Fruit fly (Drosophila melanogaster) whole organism, embryonic: ENCODE measurements around the gene mAChR-C.

Source experiments
- Atf-2 ChIP-seq: fragments of 200-800 bp; sonication (Bioruptor generic); optimal IDR thresholded peaks from 2 replicates; lab custom pipeline; 2016; ENCODE audit warnings: missing biosample characterization, missing genetic modification characterization
- BEAF-32 ChIP-seq: fragments of 200-800 bp; sonication (Bioruptor generic); optimal IDR thresholded peaks from 3 replicates; lab custom pipeline; 2017; ENCODE audit warnings: missing biosample characterization, missing genetic modification characterization, mild to moderate bottlenecking, moderate library complexity, missing genetic modification reagents
- BtbVII ChIP-seq: fragments of 200-800 bp; sonication (Bioruptor generic); optimal IDR thresholded peaks from 3 replicates; lab custom pipeline; 2017; ENCODE audit warnings: missing biosample characterization, mild to moderate bottlenecking, missing genetic modification characterization
- CG10321 ChIP-seq: fragments of 200-800 bp; sonication (Bioruptor generic); IDR thresholded peaks from 2 replicates; pipeline ENCODE4 v1.3.6; 2022; ENCODE audit warnings: missing biosample characterization, missing genetic modification characterization
- CG10543 ChIP-seq: fragments of 200-800 bp; sonication (Bioruptor generic); optimal IDR thresholded peaks from 3 replicates; lab custom pipeline; 2017; ENCODE audit warnings: missing biosample characterization, mild to moderate bottlenecking, missing genetic modification characterization, moderate library complexity
- CG10979 ChIP-seq: fragments of 200-800 bp; sonication (Bioruptor generic); optimal IDR thresholded peaks from 2 replicates; lab custom pipeline; 2018; ENCODE audit warnings: missing biosample characterization, mild to moderate bottlenecking, missing genetic modification characterization, moderate library complexity
- CG11504 ChIP-seq: fragments of 200-800 bp; sonication (Bioruptor generic); optimal IDR thresholded peaks from 3 replicates; lab custom pipeline; 2019; ENCODE audit warnings: missing biosample characterization, mild to moderate bottlenecking, missing genetic modification characterization, moderate library complexity
- CG12071 ChIP-seq: fragments of 200-800 bp; sonication (Bioruptor generic); optimal IDR thresholded peaks from 3 replicates; lab custom pipeline; 2018; ENCODE audit warnings: missing biosample characterization, mild to moderate bottlenecking, missing genetic modification characterization
- CG1233 ChIP-seq: fragments of 200-800 bp; sonication (Bioruptor generic); optimal IDR thresholded peaks from 4 replicates; lab custom pipeline; 2018; ENCODE audit warnings: missing biosample characterization, mild to moderate bottlenecking, missing genetic modification characterization
- CG12942 ChIP-seq: fragments of 200-800 bp; sonication (Bioruptor generic); optimal IDR thresholded peaks from 3 replicates; lab custom pipeline; 2016; ENCODE audit warnings: missing biosample characterization, missing genetic modification characterization
- CG13296 ChIP-seq: fragments of 200-800 bp; sonication (Bioruptor generic); optimal IDR thresholded peaks from 3 replicates; lab custom pipeline; 2018; ENCODE audit warnings: missing biosample characterization, mild to moderate bottlenecking, missing genetic modification characterization
- CG13624 ChIP-seq: fragments of 200-800 bp; sonication (Bioruptor generic); optimal IDR thresholded peaks from 2 replicates; lab custom pipeline; 2016; ENCODE audit warnings: missing biosample characterization, missing genetic modification characterization
- CG13894 ChIP-seq: fragments of 200-800 bp; sonication (Bioruptor generic); optimal IDR thresholded peaks from 3 replicates; lab custom pipeline; 2018; ENCODE audit warnings: missing biosample characterization, mild to moderate bottlenecking, missing genetic modification characterization, moderate library complexity
- CG15269 ChIP-seq: fragments of 200-800 bp; sonication (Bioruptor generic); optimal IDR thresholded peaks from 2 replicates; lab custom pipeline; 2018; ENCODE audit warnings: missing biosample characterization, mild to moderate bottlenecking, missing genetic modification characterization, moderate library complexity
- CG15601 ChIP-seq: fragments of 200-800 bp; sonication (Bioruptor generic); optimal IDR thresholded peaks from 3 replicates; lab custom pipeline; 2019; ENCODE audit warnings: missing biosample characterization, mild to moderate bottlenecking, missing genetic modification characterization, moderate library complexity
- CG18599 ChIP-seq: fragments of 200-800 bp; sonication (Bioruptor generic); optimal IDR thresholded peaks from 3 replicates; lab custom pipeline; 2017; ENCODE audit warnings: missing biosample characterization, missing genetic modification characterization, mild to moderate bottlenecking, moderate library complexity, missing genetic modification reagents
- CG2116 ChIP-seq: fragments of 200-800 bp; sonication (Bioruptor generic); optimal IDR thresholded peaks from 3 replicates; lab custom pipeline; 2018; ENCODE audit warnings: missing biosample characterization, mild to moderate bottlenecking, missing genetic modification characterization
- CG2678 ChIP-seq: fragments of 200-800 bp; sonication (Bioruptor generic); optimal IDR thresholded peaks from 3 replicates; lab custom pipeline; 2019; ENCODE audit warnings: missing biosample characterization, mild to moderate bottlenecking, missing genetic modification characterization, moderate library complexity
- CG3281 ChIP-seq: fragments of 200-800 bp; sonication (Bioruptor generic); optimal IDR thresholded peaks from 3 replicates; lab custom pipeline; 2017; ENCODE audit warnings: missing biosample characterization, mild to moderate bottlenecking, missing genetic modification characterization
- CG6683 ChIP-seq: fragments of 200-800 bp; sonication (Bioruptor generic); optimal IDR thresholded peaks from 2 replicates; lab custom pipeline; 2017; ENCODE audit warnings: missing biosample characterization, mild to moderate bottlenecking, missing genetic modification characterization, missing genetic modification reagents
- CG7987 ChIP-seq: fragments of 200-800 bp; sonication (Bioruptor generic); optimal IDR thresholded peaks from 2 replicates; lab custom pipeline; 2018; ENCODE audit warnings: missing biosample characterization, mild to moderate bottlenecking, missing genetic modification characterization, moderate library complexity
- CG8290 ChIP-seq, 3 experiments: fragments of 200-800 bp; sonication (Bioruptor generic); optimal IDR thresholded peaks; 2 replicates each; lab custom pipeline; 2016 to 2019; ENCODE audit warnings: missing biosample characterization in 3 of 3, missing genetic modification characterization in 3 of 3, mild to moderate bottlenecking in 2 of 3, moderate library complexity in 1 of 3
- CG9797 ChIP-seq: fragments of 200-800 bp; sonication (Bioruptor generic); optimal IDR thresholded peaks from 3 replicates; lab custom pipeline; 2018; ENCODE audit warnings: missing biosample characterization, mild to moderate bottlenecking, missing genetic modification characterization
- Dbx ChIP-seq: fragments of 200-800 bp; sonication (Bioruptor generic); IDR thresholded peaks from 3 replicates; pipeline ENCODE4 v1.3.6; 2022; ENCODE audit warnings: missing biosample characterization, missing genetic modification characterization
- Ets97D ChIP-seq: fragments of 200-800 bp; sonication (Bioruptor generic); optimal IDR thresholded peaks from 3 replicates; lab custom pipeline; 2016; ENCODE audit warnings: missing biosample characterization, missing genetic modification characterization
- GATAe ChIP-seq: fragments of 200-800 bp; sonication (Bioruptor generic); conservative IDR thresholded peaks from 2 replicates; pipeline ENCODE4 v1.3.6; 2022; ENCODE audit warnings: missing biosample characterization, missing genetic modification characterization
- Hand ChIP-seq: fragments of 200-800 bp; sonication (Bioruptor generic); optimal IDR thresholded peaks from 2 replicates; lab custom pipeline; 2017; ENCODE audit warnings: mild to moderate bottlenecking, missing biosample characterization, missing genetic modification reagents, missing genetic modification characterization
- Hr51 ChIP-seq, 2 experiments: fragments of 200-800 bp; sonication (Bioruptor generic); optimal IDR thresholded peaks; 2 replicates in 1 of 2; 3 replicates in 1 of 2; lab custom pipeline; 2016 to 2018; ENCODE audit warnings: missing biosample characterization in 2 of 2, missing genetic modification characterization in 2 of 2, mild to moderate bottlenecking in 1 of 2, moderate library complexity in 1 of 2
- Med ChIP-seq: fragments of 200-800 bp; sonication (Bioruptor generic); peaks from one replicate; lab custom pipeline; 2016; ENCODE audit warnings: missing biosample characterization, missing genetic modification characterization, mild to moderate bottlenecking, inconsistent platforms, moderate library complexity
- PHDP ChIP-seq: fragments of 200-800 bp; sonication (Bioruptor generic); optimal IDR thresholded peaks from 3 replicates; lab custom pipeline; 2018; ENCODE audit warnings: missing biosample characterization, mild to moderate bottlenecking, missing genetic modification characterization, moderate library complexity
- Spps ChIP-seq: fragments of 200-800 bp; sonication (Bioruptor generic); optimal IDR thresholded peaks from 2 replicates; lab custom pipeline; 2018; ENCODE audit warnings: missing biosample characterization, mild to moderate bottlenecking, missing genetic modification characterization
- br ChIP-seq: fragments of >200 bp; optimal IDR thresholded peaks from 2 replicates; lab custom pipeline; 2017
- cad ChIP-seq: fragments of >200 bp; optimal IDR thresholded peaks from 2 replicates; lab custom pipeline; 2017; ENCODE audit warnings: missing biosample characterization, missing genetic modification characterization
- chinmo ChIP-seq: fragments of 200-800 bp; sonication (Bioruptor generic); IDR thresholded peaks from 4 replicates; pipeline ENCODE4 v1.3.6; 2022; ENCODE audit warnings: missing biosample characterization, missing genetic modification characterization; ENCODE audit not compliant: partially characterized antibody
- cwo ChIP-seq: fragments of 200-800 bp; sonication (Bioruptor generic); optimal IDR thresholded peaks from 3 replicates; lab custom pipeline; 2017; ENCODE audit warnings: missing biosample characterization, missing genetic modification characterization, mild to moderate bottlenecking, moderate library complexity, missing genetic modification reagents
- dimm ChIP-seq: fragments of 200-800 bp; sonication (Bioruptor generic); IDR thresholded peaks from 2 replicates; pipeline ENCODE4 v1.3.6; 2022; ENCODE audit warnings: missing biosample characterization, missing genetic modification characterization
- eve ChIP-seq, 2 experiments: fragments of >200 bp; optimal IDR thresholded peaks; 2 replicates each; lab custom pipeline; 2017; ENCODE audit warnings: missing biosample characterization in 2 of 2, missing genetic modification characterization in 2 of 2
- gfzf ChIP-seq: fragments of 200-800 bp; sonication (Bioruptor generic); optimal IDR thresholded peaks from 2 replicates; lab custom pipeline; 2016; ENCODE audit warnings: missing biosample characterization, mild to moderate bottlenecking, missing genetic modification characterization, moderate library complexity
- jigr1 ChIP-seq: fragments of 200-800 bp; sonication (Bioruptor generic); IDR thresholded peaks from 3 replicates; pipeline ENCODE4 v1.3.6; 2022; ENCODE audit warnings: missing biosample characterization, missing genetic modification characterization
- kah ChIP-seq: fragments of 200-800 bp; sonication (Bioruptor generic); optimal IDR thresholded peaks from 2 replicates; lab custom pipeline; 2018; ENCODE audit warnings: missing biosample characterization, mild to moderate bottlenecking, missing genetic modification characterization
- lmd ChIP-seq: fragments of 200-800 bp; sonication (Bioruptor generic); IDR thresholded peaks from 2 replicates; pipeline ENCODE4 v1.3.6; 2022; ENCODE audit warnings: missing biosample characterization, missing genetic modification characterization
- mirr ChIP-seq: fragments of 200-800 bp; sonication (Bioruptor generic); optimal IDR thresholded peaks from 3 replicates; lab custom pipeline; 2018; ENCODE audit warnings: missing biosample characterization, mild to moderate bottlenecking, missing genetic modification characterization
- onecut ChIP-seq: fragments of 200-800 bp; sonication (Bioruptor generic); IDR thresholded peaks from 2 replicates; pipeline ENCODE4 v1.3.6; 2022; ENCODE audit warnings: missing biosample characterization, missing genetic modification characterization
- shn ChIP-seq: fragments of 200-800 bp; sonication (Bioruptor generic); optimal IDR thresholded peaks from 3 replicates; lab custom pipeline; 2016; ENCODE audit warnings: missing biosample characterization, missing genetic modification characterization
- sug ChIP-seq: fragments of 200-800 bp; optimal IDR thresholded peaks from 2 replicates; lab custom pipeline; 2019; ENCODE audit warnings: missing biosample characterization, mild to moderate bottlenecking, missing genetic modification characterization, moderate library complexity
- tll ChIP-seq, 2 experiments: fragments of 200-800 bp in 1 of 2; fragments of >200 bp in 1 of 2; sonication (Bioruptor generic) in 1 of 2; optimal IDR thresholded peaks; 2 replicates each; lab custom pipeline; 2017 to 2019; ENCODE audit warnings: missing biosample characterization in 2 of 2, missing genetic modification characterization in 2 of 2, mild to moderate bottlenecking in 1 of 2, moderate library complexity in 1 of 2
- zen ChIP-seq: fragments of 200-800 bp; sonication (Bioruptor generic); optimal IDR thresholded peaks from 3 replicates; lab custom pipeline; 2018; ENCODE audit warnings: missing biosample characterization, mild to moderate bottlenecking, missing genetic modification characterization, moderate library complexity

Gene mAChR-C

dm6 chrX:6800726-6801296 is 31.7 kb downstream of the mAChR-C start (continued):
- TF ChIP-seq CG10543 (GFP tag; lab: Kevin White, UChicago) (peak; percentile 92), dimm (GFP tag; lab: Robert Waterston, UW) (no peak), CG7987 (no peak), Hand (no peak), CG2116 (GFP tag; lab: Kevin White, UChicago) (no peak), CG10979 (tag; lab: Kevin White, UChicago) (peak; percentile 31), Ets97D (GFP tag; lab: Kevin White, UChicago) (no peak), zen (tag; lab: Kevin White, UChicago) (no peak), CG6683 (peak; percentile 24), GATAe (GFP tag; lab: Robert Waterston, UW) (peak; percentile 94), CG11504 (tag; lab: Kevin White, UChicago) (peak; percentile 47), lmd (GFP tag; lab: Robert Waterston, UW) (peak; percentile 30; the same call in 1 of the 2 replicates), CG12942 (GFP tag; lab: Kevin White, UChicago) (no peak), PHDP (tag; lab: Kevin White, UChicago) (peak; percentile 53), cad (no peak), CG13624 (GFP tag; lab: Kevin White, UChicago) (no peak), kah (GFP tag; lab: Kevin White, UChicago) (no peak), tll (GFP tag; optimal IDR thresholded peaks at IDR 0.05; lab: Kevin White, UChicago) (no peak), gfzf (GFP tag; lab: Kevin White, UChicago) (no peak), shn (GFP tag; lab: Kevin White, UChicago) (no peak), jigr1 (GFP tag; lab: Robert Waterston, UW) (no peak), cwo (GFP tag; lab: Kevin White, UChicago) (peak; percentile 65), CG18599 (GFP tag; lab: Kevin White, UChicago) (peak; percentile 66), Dbx (GFP tag; lab: Robert Waterston, UW) (peak; percentile 45; the same call in 1 of the 3 replicates), BEAF-32 (no peak), onecut (GFP tag; lab: Robert Waterston, UW) (no peak), CG10321 (GFP tag; lab: Robert Waterston, UW) (no peak), br (lab: Kevin White, UChicago) (no peak), Spps (tag; lab: Kevin White, UChicago) (no peak), CG1233 (GFP tag; lab: Kevin White, UChicago) (no peak), eve (GFP tag; optimal IDR thresholded peaks at IDR 0.05; lab: Kevin White, UChicago) (peak in 1 of 2 experiments; percentile 15), CG9797 (GFP tag; lab: Kevin White, UChicago) (no peak), Atf-2 (no peak)
- TF ChIP-seq, all 482 proteins: peak for 167

dm6 chrX:6799261-6800022 is 33.0 kb downstream of the mAChR-C start:
- TF ChIP-seq CG15601 (tag; lab: Kevin White, UChicago) (no peak), CG13894 (tag; lab: Kevin White, UChicago) (no peak), chinmo (GFP tag; lab: Robert Waterston, UW) (0 out of 4 replicates have a peak, but pooled peaks have one; percentile 26), CG12071 (GFP tag; lab: Kevin White, UChicago) (peak; percentile 25), mirr (GFP tag; lab: Kevin White, UChicago) (peak; percentile 10), CG3281 (GFP tag; lab: Kevin White, UChicago) (peak; percentile 10), CG2678 (tag; lab: Kevin White, UChicago) (peak; percentile 25), Hr51 (GFP tag; optimal IDR thresholded peaks at IDR 0.05; lab: Kevin White, UChicago) (peak in 1 of 2 experiments; percentile 10), CG13296 (GFP tag; lab: Kevin White, UChicago) (peak; percentile 57), CG15269 (tag; lab: Kevin White, UChicago) (peak; percentile 21), sug (peak; percentile 0), BtbVII (GFP tag; lab: Kevin White, UChicago) (no peak), CG8290 (GFP tag; optimal IDR thresholded peaks at IDR 0.05; lab: Kevin White, UChicago) (no peak), CG8290 (tag; optimal IDR thresholded peaks at IDR 0.05; lab: Kevin White, UChicago) (peak in 1 of 2 experiments; percentile 49), Med (GFP tag; lab: Kevin White, UChicago) (peak; percentile 12)
